Fruit fly (Drosophila melanogaster) whole organism, wandering third instar larva: ENCODE results near the gene Sfp23F.

Experiments
- Abd-B ChIP-seq: fragments of >200 bp; optimal IDR thresholded peaks from 2 replicates; lab custom pipeline; 2017; ENCODE audit warnings: missing biosample characterization, missing genetic modification characterization
- CG32264 ChIP-seq: fragments of 200-800 bp; sonication (Bioruptor generic); optimal IDR thresholded peaks from 2 replicates; lab custom pipeline; 2016; ENCODE audit warnings: missing biosample characterization, missing genetic modification characterization
- CG9705 ChIP-seq: fragments of 200-800 bp; sonication (Bioruptor generic); optimal IDR thresholded peaks from 2 replicates; lab custom pipeline; 2018; ENCODE audit warnings: missing biosample characterization, mild to moderate bottlenecking, missing genetic modification characterization
- Dfd ChIP-seq: fragments of >200 bp; optimal IDR thresholded peaks from 2 replicates; lab custom pipeline; 2017; ENCODE audit warnings: missing biosample characterization, missing genetic modification characterization
- Dif ChIP-seq: fragments of 200-275, 200-300 bp; sonication (Bioruptor generic); optimal IDR thresholded peaks from 2 replicates; lab custom pipeline; 2018; ENCODE audit warnings: missing biosample characterization, missing genetic modification characterization; ENCODE audit not compliant: partially characterized antibody
- GATAd ChIP-seq: sonication (Bioruptor generic); optimal IDR thresholded peaks from 2 replicates; lab custom pipeline; 2016; ENCODE audit warnings: missing biosample characterization, missing genetic modification characterization
- HLH106 ChIP-seq: fragments of 200-800 bp; optimal IDR thresholded peaks from 3 replicates; lab custom pipeline; 2019; ENCODE audit warnings: missing biosample characterization, mild to moderate bottlenecking, missing genetic modification characterization, moderate library complexity
- Hnf4 ChIP-seq: fragments of 200-800 bp; sonication (Bioruptor generic); optimal IDR thresholded peaks from 2 replicates; lab custom pipeline; 2016; ENCODE audit warnings: missing biosample characterization, mild to moderate bottlenecking, missing genetic modification characterization
- Hr78 ChIP-seq: fragments of >200 bp; optimal IDR thresholded peaks from 2 replicates; lab custom pipeline; 2017; ENCODE audit warnings: missing biosample characterization, missing genetic modification characterization
- Hr83 ChIP-seq: fragments of 200-300 bp; sonication (Bioruptor generic); optimal IDR thresholded peaks from 2 replicates; lab custom pipeline; 2016; ENCODE audit warnings: missing biosample characterization, mild to moderate bottlenecking, missing genetic modification characterization, moderate library complexity; ENCODE audit not compliant: poor library complexity, severe bottlenecking
- Mio ChIP-seq: sonication (Bioruptor generic); optimal IDR thresholded peaks from 2 replicates; lab custom pipeline; 2016; ENCODE audit warnings: missing biosample characterization, missing genetic modification characterization
- Myc ChIP-seq: fragments of >200 bp; optimal IDR thresholded peaks from 2 replicates; lab custom pipeline; 2017
- N ChIP-seq: fragments of >200 bp; optimal IDR thresholded peaks from 2 replicates; lab custom pipeline; 2018; ENCODE audit warnings: missing biosample characterization, missing external identifiers, missing genetic modification characterization
- OdsH ChIP-seq: fragments of 200-800 bp; sonication (Bioruptor generic); optimal IDR thresholded peaks from 2 replicates; lab custom pipeline; 2016; ENCODE audit warnings: missing biosample characterization, mild to moderate bottlenecking, missing genetic modification characterization
- Rel ChIP-seq, 2 experiments: fragments of 200-800 bp; sonication (Bioruptor generic) in 1 of 2; optimal IDR thresholded peaks; 2 replicates in 1 of 2; 3 replicates in 1 of 2; lab custom pipeline; 2016 to 2019; ENCODE audit warnings: mild to moderate bottlenecking in 2 of 2, missing biosample characterization in 2 of 2, missing genetic modification characterization in 2 of 2, moderate library complexity in 1 of 2
- Sp1 ChIP-seq: fragments of 200-800 bp; sonication (Bioruptor generic); optimal IDR thresholded peaks from 3 replicates; lab custom pipeline; 2019; ENCODE audit warnings: missing biosample characterization, mild to moderate bottlenecking, missing genetic modification characterization, moderate library complexity
- br ChIP-seq: fragments of 200-800 bp; sonication (Bioruptor generic); optimal IDR thresholded peaks from 2 replicates; lab custom pipeline; 2016; ENCODE audit warnings: missing biosample characterization, missing genetic modification characterization
- brk ChIP-seq: fragments of 200-800 bp; sonication (Bioruptor generic); optimal IDR thresholded peaks from 2 replicates; lab custom pipeline; 2016; ENCODE audit warnings: missing biosample characterization, mild to moderate bottlenecking, missing genetic modification characterization
- dl ChIP-seq, 2 experiments: fragments of 175-275, 200-275 bp in 1 of 2; fragments of 200-275 bp in 1 of 2; sonication (Bioruptor generic); optimal IDR thresholded peaks; lab custom pipeline; 2018; ENCODE audit warnings: mild to moderate bottlenecking in 2 of 2, missing biosample characterization in 2 of 2, missing genetic modification characterization in 2 of 2, moderate library complexity in 2 of 2; ENCODE audit not compliant: partially characterized antibody in 2 of 2, insufficient read depth in 1 of 2
- dmrt93B ChIP-seq: fragments of 200-800 bp; sonication (Bioruptor generic); optimal IDR thresholded peaks from 2 replicates; lab custom pipeline; 2018; ENCODE audit warnings: missing biosample characterization, mild to moderate bottlenecking, missing genetic modification characterization
- dsf ChIP-seq: sonication (Bioruptor generic); optimal IDR thresholded peaks from 2 replicates; lab custom pipeline; 2016; ENCODE audit warnings: missing biosample characterization, missing genetic modification characterization, borderline replicate concordance
- ey ChIP-seq: fragments of 200-800 bp; sonication (Bioruptor generic); optimal IDR thresholded peaks from 2 replicates; lab custom pipeline; 2016; ENCODE audit warnings: missing biosample characterization, missing genetic modification characterization
- fru ChIP-seq: fragments of 200-800 bp; sonication (Bioruptor generic); optimal IDR thresholded peaks from 3 replicates; lab custom pipeline; 2016; ENCODE audit warnings: missing biosample characterization, mild to moderate bottlenecking, missing genetic modification characterization
- h ChIP-seq: fragments of 200-800 bp; sonication (Bioruptor generic); optimal IDR thresholded peaks from 3 replicates; lab custom pipeline; 2016; ENCODE audit warnings: missing biosample characterization, mild to moderate bottlenecking, missing genetic modification characterization
- jim ChIP-seq: fragments of 175-275, 200-325 bp; sonication (Bioruptor generic); optimal IDR thresholded peaks from 2 replicates; lab custom pipeline; 2016; ENCODE audit warnings: missing biosample characterization, mild to moderate bottlenecking, missing genetic modification characterization
- lola ChIP-seq: fragments of >200 bp; optimal IDR thresholded peaks from 2 replicates; lab custom pipeline; 2017; ENCODE audit warnings: missing biosample characterization, missing genetic modification characterization
- pan ChIP-seq: fragments of >200 bp; optimal IDR thresholded peaks from 2 replicates; lab custom pipeline; 2017
- psq ChIP-seq: fragments of 200-800 bp; sonication (Bioruptor generic); optimal IDR thresholded peaks from 3 replicates; lab custom pipeline; 2017; ENCODE audit warnings: missing biosample characterization, mild to moderate bottlenecking, missing genetic modification characterization, moderate library complexity
- rgr ChIP-seq: fragments of 200-800 bp; sonication (Bioruptor generic); optimal IDR thresholded peaks from 3 replicates; lab custom pipeline; 2016; ENCODE audit warnings: missing biosample characterization, mild to moderate bottlenecking, missing genetic modification characterization
- sv ChIP-seq: fragments of 200-800 bp; sonication (Bioruptor generic); optimal IDR thresholded peaks from 3 replicates; lab custom pipeline; 2016; ENCODE audit warnings: missing biosample characterization, missing genetic modification characterization
- tai ChIP-seq: sonication (Bioruptor generic); optimal IDR thresholded peaks from 2 replicates; lab custom pipeline; 2016; ENCODE audit warnings: missing biosample characterization, missing genetic modification characterization
- usp ChIP-seq: fragments of >200 bp; optimal IDR thresholded peaks from 2 replicates; lab custom pipeline; 2017; ENCODE audit warnings: missing biosample characterization, missing genetic modification characterization
- woc ChIP-seq: sonication (Bioruptor generic); optimal IDR thresholded peaks from 2 replicates; lab custom pipeline; 2016; ENCODE audit warnings: missing biosample characterization, mild to moderate bottlenecking, missing genetic modification characterization

The Sfp23F gene

dm6 chr2L:3370920-3371319, 16.6 kb downstream of the Sfp23F start:
- TF ChIP-seq usp (GFP tag; lab: Kevin White, UChicago) (no peak), sv (GFP tag; lab: Kevin White, UChicago) (no peak), HLH106 (tag; lab: Kevin White, UChicago) (no peak), Dif (no peak), Sp1 (GFP tag; lab: Kevin White, UChicago) (no peak), dl (GFP tag; optimal IDR thresholded peaks at IDR 0.05; lab: Kevin White, UChicago; ENCODE audit: insufficient read depth in 1 of 2, partially characterized antibody in 2 of 2) (no peak), fru (GFP tag; lab: Kevin White, UChicago) (no peak), Rel (GFP tag; optimal IDR thresholded peaks at IDR 0.05; lab: Kevin White, UChicago) (no peak), Rel (tag; optimal IDR thresholded peaks at IDR 0.05; lab: Kevin White, UChicago) (no peak), Dfd (GFP tag; lab: Kevin White, UChicago) (no peak)
- TF ChIP-seq, all 38 proteins: peak for 0

- TF ChIP-seq fru (GFP tag; lab: Kevin White, UChicago) (no peak), tai (GFP tag; lab: Kevin White, UChicago) (no peak), brk (GFP tag; lab: Kevin White, UChicago) (no peak), br (GFP tag; lab: Kevin White, UChicago) (no peak), CG9705 (GFP tag; lab: Kevin White, UChicago) (no peak), GATAd (GFP tag; lab: Kevin White, UChicago) (no peak), CG32264 (GFP tag; lab: Kevin White, UChicago) (no peak), psq (no peak), rgr (GFP tag; lab: Kevin White, UChicago) (no peak), OdsH (GFP tag; lab: Kevin White, UChicago) (no peak), lola (GFP tag; lab: Kevin White, UChicago) (no peak), dl (GFP tag; optimal IDR thresholded peaks at IDR 0.05; lab: Kevin White, UChicago; ENCODE audit: insufficient read depth in 1 of 2, partially characterized antibody in 2 of 2) (no peak), Mio (no peak), N (no peak), Myc (no peak), Sp1 (GFP tag; lab: Kevin White, UChicago) (no peak), sv (GFP tag; lab: Kevin White, UChicago) (no peak), Abd-B (GFP tag; lab: Kevin White, UChicago) (no peak), Hr78 (GFP tag; lab: Kevin White, UChicago) (no peak), Dfd (GFP tag; lab: Kevin White, UChicago) (no peak)
Measured at dm6 chr2L:3369822-3370221, 17.7 kb downstream of the Sfp23F start.

DNA sequence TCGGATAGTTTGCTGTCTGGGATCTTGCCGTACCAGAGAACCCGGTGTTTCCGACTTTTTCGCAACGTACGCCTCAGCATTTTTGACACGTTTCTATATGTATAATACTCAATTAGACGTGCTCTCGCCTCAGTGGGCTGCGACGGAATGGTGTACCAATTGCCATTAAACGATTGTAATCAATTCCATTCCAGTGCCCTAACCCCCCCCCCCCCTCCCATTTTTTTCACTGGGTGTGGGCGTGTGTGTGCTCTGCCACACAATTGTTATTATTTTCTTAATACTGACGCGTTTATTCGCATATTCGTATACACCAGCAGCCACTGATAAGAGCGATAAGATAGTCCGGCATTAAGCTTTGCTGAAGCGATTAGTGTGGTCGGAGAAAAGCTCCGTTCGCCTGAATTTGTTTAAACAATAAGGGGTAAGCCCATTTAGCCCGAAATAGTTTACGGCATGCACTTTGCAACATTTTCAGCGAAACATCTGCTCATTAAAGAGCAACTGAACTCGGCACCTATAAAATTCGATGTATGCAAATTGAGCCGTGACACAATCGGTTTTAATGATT, 18.4 kb downstream of the Sfp23F start:
- TF ChIP-seq jim (GFP tag; lab: Kevin White, UChicago) (no peak), Hr78 (GFP tag; lab: Kevin White, UChicago) (no peak), GATAd (GFP tag; lab: Kevin White, UChicago) (no peak), h (peak; percentile 50), woc (no peak), Hnf4 (GFP tag; lab: Kevin White, UChicago) (no peak), Myc (no peak), Dif (no peak), br (GFP tag; lab: Kevin White, UChicago) (no peak), usp (GFP tag; lab: Kevin White, UChicago) (no peak), Hr83 (GFP tag; lab: Kevin White, UChicago) (no peak), sv (GFP tag; lab: Kevin White, UChicago) (no peak), lola (GFP tag; lab: Kevin White, UChicago) (no peak), Sp1 (GFP tag; lab: Kevin White, UChicago) (peak; percentile 18), pan (lab: Kevin White, UChicago) (no peak), ey (no peak), HLH106 (tag; lab: Kevin White, UChicago) (no peak), dmrt93B (GFP tag; lab: Kevin White, UChicago) (no peak), dsf (GFP tag; lab: Kevin White, UChicago) (no peak), fru (GFP tag; lab: Kevin White, UChicago) (peak; percentile 12), dl (GFP tag; optimal IDR thresholded peaks at IDR 0.05; lab: Kevin White, UChicago; ENCODE audit: insufficient read depth in 1 of 2, partially characterized antibody in 2 of 2) (no peak), Rel (GFP tag; optimal IDR thresholded peaks at IDR 0.05; lab: Kevin White, UChicago) (no peak), Rel (tag; optimal IDR thresholded peaks at IDR 0.05; lab: Kevin White, UChicago) (peak; percentile 77)
